Fruit fly (Drosophila melanogaster) whole organism, pupa: ENCODE measurements around the gene side-III.

Source experiments
- CG10348 ChIP-seq: fragments of 200-800 bp; sonication (Bioruptor generic); IDR thresholded peaks from 2 replicates; pipeline ENCODE4 v1.3.6; 2022; ENCODE audit warnings: missing biosample characterization, missing genetic modification characterization
- CG12605 ChIP-seq: fragments of 200-800 bp; sonication (Bioruptor generic); IDR thresholded peaks from 2 replicates; pipeline ENCODE4 v1.3.6; 2022; ENCODE audit warnings: missing biosample characterization, missing genetic modification characterization
- CG15710 ChIP-seq: fragments of 200-800 bp; sonication (Bioruptor generic); optimal IDR thresholded peaks from 2 replicates; lab custom pipeline; 2018; ENCODE audit warnings: missing biosample characterization, mild to moderate bottlenecking, missing genetic modification characterization, moderate library complexity
- CG34367 ChIP-seq: fragments of 200-800 bp; sonication (Bioruptor generic); optimal IDR thresholded peaks from 2 replicates; lab custom pipeline; 2018; ENCODE audit warnings: missing biosample characterization, mild to moderate bottlenecking, missing genetic modification characterization
- CG8159 ChIP-seq: fragments of 200-800 bp; sonication (Bioruptor generic); optimal IDR thresholded peaks from 3 replicates; lab custom pipeline; 2018; ENCODE audit warnings: missing biosample characterization, mild to moderate bottlenecking, missing genetic modification characterization, moderate library complexity
- CG8301 ChIP-seq: fragments of 200-800 bp; sonication (Bioruptor generic); optimal IDR thresholded peaks from 2 replicates; lab custom pipeline; 2018; ENCODE audit warnings: missing biosample characterization, mild to moderate bottlenecking, missing genetic modification characterization
- CG9948 ChIP-seq: fragments of 200-800 bp; sonication (Bioruptor generic); optimal IDR thresholded peaks from 2 replicates; lab custom pipeline; 2018; ENCODE audit warnings: missing biosample characterization, mild to moderate bottlenecking, missing genetic modification characterization, moderate library complexity
- D1 ChIP-seq: fragments of 200-800 bp; sonication (Bioruptor generic); optimal IDR thresholded peaks from 2 replicates; lab custom pipeline; 2018; ENCODE audit warnings: missing biosample characterization, mild to moderate bottlenecking, missing genetic modification characterization, moderate library complexity
- EcR ChIP-seq: fragments of 200-800 bp; sonication (Bioruptor generic); optimal IDR thresholded peaks from 3 replicates; lab custom pipeline; 2019; ENCODE audit warnings: missing biosample characterization, missing genetic modification characterization, mild to moderate bottlenecking, moderate library complexity, missing genetic modification reagents
- Ets98B ChIP-seq: fragments of 200-800 bp; sonication (Bioruptor generic); IDR thresholded peaks from 2 replicates; pipeline ENCODE4 v1.3.6; 2022; ENCODE audit warnings: missing biosample characterization, missing genetic modification characterization
- Pif1A ChIP-seq: fragments of 200-800 bp; sonication (Bioruptor generic); optimal IDR thresholded peaks from 3 replicates; lab custom pipeline; 2016; ENCODE audit warnings: missing biosample characterization, missing genetic modification characterization
- fd96Ca ChIP-seq: fragments of 200-800 bp; sonication (Bioruptor generic); IDR thresholded peaks from 3 replicates; pipeline ENCODE4 v1.3.6; 2022; ENCODE audit warnings: missing biosample characterization, missing genetic modification characterization
- gl ChIP-seq: fragments of 200-800 bp; sonication (Bioruptor generic); optimal IDR thresholded peaks from 2 replicates; lab custom pipeline; 2018; ENCODE audit warnings: missing biosample characterization, mild to moderate bottlenecking, missing genetic modification characterization

dm6 chr3R:5853032-5853431 lies 106.3 kb downstream of the side-III start, which contains the start of gene CG34287:
- TF ChIP-seq CG8159 (no peak), CG8301 (tag; lab: Kevin White, UChicago) (no peak), CG9948 (tag; lab: Kevin White, UChicago) (no peak), gl (tag; lab: Kevin White, UChicago) (no peak), CG10348 (GFP tag; lab: Robert Waterston, UW) (no peak), CG12605 (no peak), EcR (GFP tag; lab: Kevin White, UChicago) (no peak), D1 (no peak), Pif1A (GFP tag; lab: Kevin White, UChicago) (no peak), fd96Ca (GFP tag; lab: Robert Waterston, UW) (no peak), CG34367 (tag; lab: Kevin White, UChicago) (no peak), Ets98B (GFP tag; lab: Robert Waterston, UW) (no peak), CG15710 (tag; lab: Kevin White, UChicago) (no peak)
